Worm (Caenorhabditis elegans) whole organism, mixed stage, embryonic: ENCODE results near the gene ttc-4.

Experiments used
- M03D4.4 ChIP-seq: sonication (generic microtip); optimal IDR thresholded peaks from 2 replicates; lab custom pipeline; 2017; ENCODE audit warnings: mild to moderate bottlenecking, missing genetic modification characterization, missing compliant biosample characterization
- bed-3 ChIP-seq: fragments of 200-800 bp; sonication (Bioruptor generic); optimal IDR thresholded peaks from 3 replicates; lab custom pipeline; 2018; ENCODE audit warnings: mild to moderate bottlenecking, missing genetic modification characterization, moderate library complexity, missing compliant biosample characterization
- blmp-1 ChIP-seq: fragments of 150-350 bp; optimal IDR thresholded peaks from 2 replicates; lab custom pipeline; 2014; ENCODE audit warnings: missing biosample characterization, missing genetic modification characterization
- ceh-39 ChIP-seq: fragments of 150-350 bp; optimal IDR thresholded peaks from 2 replicates; lab custom pipeline; 2014; ENCODE audit warnings: missing biosample characterization, missing genetic modification characterization
- ceh-43 ChIP-seq: fragments of 200-800 bp; sonication (Bioruptor generic); optimal IDR thresholded peaks from 2 replicates; lab custom pipeline; 2018; ENCODE audit warnings: mild to moderate bottlenecking, missing genetic modification characterization, moderate library complexity, missing compliant biosample characterization
- ceh-83 ChIP-seq: fragments of 200-800 bp; sonication (Bioruptor generic); optimal IDR thresholded peaks from 2 replicates; lab custom pipeline; 2018; ENCODE audit warnings: mild to moderate bottlenecking, missing genetic modification characterization, missing compliant biosample characterization
- cnd-1 ChIP-seq: fragments of 200-800 bp; sonication (Bioruptor generic); optimal IDR thresholded peaks from 2 replicates; lab custom pipeline; 2018; ENCODE audit warnings: mild to moderate bottlenecking, missing genetic modification characterization, missing compliant biosample characterization
- drap-1 ChIP-seq: fragments of 200-800 bp; sonication (Bioruptor generic); optimal IDR thresholded peaks from 3 replicates; lab custom pipeline; 2018; ENCODE audit warnings: mild to moderate bottlenecking, missing genetic modification characterization, missing compliant biosample characterization
- elt-3 ChIP-seq: fragments of 150-350 bp; optimal IDR thresholded peaks from 2 replicates; lab custom pipeline; 2014; ENCODE audit warnings: missing biosample characterization, missing genetic modification characterization
- ham-2 ChIP-seq: fragments of 200-800 bp; sonication (Bioruptor generic); optimal IDR thresholded peaks from 2 replicates; lab custom pipeline; 2018; ENCODE audit warnings: mild to moderate bottlenecking, missing genetic modification characterization, missing compliant biosample characterization
- hlh-1 ChIP-seq: fragments of 150-350 bp; optimal IDR thresholded peaks from 2 replicates; lab custom pipeline; 2014; ENCODE audit warnings: missing biosample characterization, missing genetic modification reagents, missing genetic modification characterization
- lsy-2 ChIP-seq: fragments of 150-350 bp; optimal IDR thresholded peaks from 2 replicates; lab custom pipeline; 2014; ENCODE audit warnings: missing biosample characterization, missing genetic modification characterization
- mab-5 ChIP-seq: fragments of 150-350 bp; optimal IDR thresholded peaks from 2 replicates; lab custom pipeline; 2014; ENCODE audit warnings: missing biosample characterization, missing genetic modification characterization
- mls-2 ChIP-seq: sonication (generic microtip); optimal IDR thresholded peaks from 2 replicates; lab custom pipeline; 2016; ENCODE audit warnings: mild to moderate bottlenecking, missing genetic modification characterization, moderate library complexity, missing compliant biosample characterization
- nhr-12 ChIP-seq: fragments of 150-350 bp; optimal IDR thresholded peaks from 2 replicates; lab custom pipeline; 2014; ENCODE audit warnings: missing biosample characterization, missing genetic modification characterization
- nhr-237 ChIP-seq: fragments of 150-350 bp; optimal IDR thresholded peaks from 2 replicates; lab custom pipeline; 2014; ENCODE audit warnings: missing biosample characterization, missing genetic modification characterization
- nhr-28 ChIP-seq: fragments of 150-350 bp; optimal IDR thresholded peaks from 2 replicates; lab custom pipeline; 2014; ENCODE audit warnings: missing biosample characterization, missing genetic modification characterization
- nhr-76 ChIP-seq: sonication (generic microtip); optimal IDR thresholded peaks from 2 replicates; lab custom pipeline; 2017; ENCODE audit warnings: missing biosample characterization, missing genetic modification characterization
- sem-2 ChIP-seq: fragments of 200-800 bp; sonication (Bioruptor generic); optimal IDR thresholded peaks from 2 replicates; lab custom pipeline; 2018; ENCODE audit warnings: mild to moderate bottlenecking, missing genetic modification characterization, missing compliant biosample characterization
- snpc-4 ChIP-seq: fragments of 150-350 bp; optimal IDR thresholded peaks from 2 replicates; lab custom pipeline; 2014; ENCODE audit warnings: missing biosample characterization, missing genetic modification characterization
- sptf-1 ChIP-seq: sonication (generic microtip); optimal IDR thresholded peaks from 2 replicates; lab custom pipeline; 2017; ENCODE audit warnings: mild to moderate bottlenecking, missing genetic modification characterization, moderate library complexity, missing compliant biosample characterization
- tbx-8 ChIP-seq: fragments of 200-800 bp; sonication (Bioruptor generic); optimal IDR thresholded peaks from 2 replicates; lab custom pipeline; 2018; ENCODE audit warnings: mild to moderate bottlenecking, missing genetic modification characterization, moderate library complexity, missing compliant biosample characterization
- unc-120 ChIP-seq: sonication (generic microtip); optimal IDR thresholded peaks from 2 replicates; lab custom pipeline; 2017; ENCODE audit warnings: missing genetic modification characterization, missing compliant biosample characterization; ENCODE audit not compliant: poor library complexity, severe bottlenecking
- unc-39 ChIP-seq: fragments of 150-350 bp; optimal IDR thresholded peaks from 2 replicates; lab custom pipeline; 2014; ENCODE audit warnings: missing biosample characterization, missing genetic modification characterization
- unc-62 ChIP-seq: fragments of 150-350 bp; optimal IDR thresholded peaks from 2 replicates; lab custom pipeline; 2014; ENCODE audit warnings: missing biosample characterization, missing genetic modification reagents, missing genetic modification characterization
- ztf-11 ChIP-seq: fragments of 150-350 bp; optimal IDR thresholded peaks from 2 replicates; lab custom pipeline; 2014; ENCODE audit warnings: missing biosample characterization, missing genetic modification characterization

The ttc-4 gene

DNA sequence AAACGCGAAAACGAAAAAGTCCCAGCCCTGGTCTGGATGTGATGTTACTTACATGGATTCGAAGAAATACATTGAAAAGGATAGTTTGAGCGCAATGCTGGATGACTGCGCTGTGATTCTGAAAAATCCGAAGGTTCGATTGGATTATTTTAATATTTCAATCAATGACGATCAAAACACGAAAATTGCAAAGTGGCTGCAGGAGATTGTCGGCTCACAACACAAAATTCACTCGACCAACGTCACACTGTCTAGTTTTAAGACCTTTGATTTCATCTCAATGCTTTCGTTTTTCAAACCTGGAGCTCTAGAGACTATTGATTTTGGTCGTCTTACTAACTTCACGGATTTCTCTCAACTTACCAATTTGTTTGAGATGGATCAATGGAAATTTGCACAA is 43.0 kb upstream of the ttc-4 start, which contains the start of gene C17C3.5:
Gene C17C3.5 (plus strand): TSS at position 301 of the 400 bp plus-strand sequence.
- TF ChIP-seq ham-2 (GFP tag; lab: Kevin White, UChicago) = no peak
- TF ChIP-seq nhr-12 (tag; lab: Kevin White, UChicago) = no peak

DNA sequence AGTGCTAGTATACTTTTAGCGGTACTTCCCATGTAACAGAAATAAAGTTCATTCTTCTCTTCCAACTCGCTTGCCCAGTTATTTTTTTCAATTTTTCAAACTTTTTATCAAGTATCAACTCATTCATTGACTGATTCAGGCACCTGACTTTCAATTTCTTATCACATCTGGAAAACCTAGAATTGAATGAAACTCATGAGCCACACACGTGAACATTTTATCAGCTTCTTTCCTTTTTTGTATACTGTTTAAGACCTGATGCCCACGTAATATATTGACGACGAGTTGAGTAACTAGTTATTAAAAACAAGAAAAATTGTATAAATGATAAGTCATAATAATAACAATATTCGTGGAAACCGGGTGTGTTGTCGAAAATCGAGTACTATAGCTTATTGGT is 41.0 kb upstream of the ttc-4 start:
- TF ChIP-seq mls-2 (no peak), unc-62 (GFP tag; lab: Kevin White, UChicago) (no peak), unc-39 (tag; lab: Kevin White, UChicago) (no peak), mab-5 (tag; lab: Kevin White, UChicago) (no peak), lsy-2 (tag; lab: Kevin White, UChicago) (no peak), snpc-4 (tag; lab: Kevin White, UChicago) (no peak), ceh-83 (no peak), elt-3 (no peak), nhr-76 (no peak), tbx-8 (GFP tag; lab: Kevin White, UChicago) (no peak), sptf-1 (tag; lab: Kevin White, UChicago) (no peak), cnd-1 (tag; lab: Kevin White, UChicago) (no peak), nhr-12 (tag; lab: Kevin White, UChicago) (no peak), bed-3 (GFP tag; lab: Kevin White, UChicago) (no peak), nhr-28 (tag; lab: Kevin White, UChicago) (no peak), ceh-43 (GFP tag; lab: Kevin White, UChicago) (no peak), M03D4.4 (no peak), sem-2 (no peak), hlh-1 (no peak), drap-1 (no peak)

DNA sequence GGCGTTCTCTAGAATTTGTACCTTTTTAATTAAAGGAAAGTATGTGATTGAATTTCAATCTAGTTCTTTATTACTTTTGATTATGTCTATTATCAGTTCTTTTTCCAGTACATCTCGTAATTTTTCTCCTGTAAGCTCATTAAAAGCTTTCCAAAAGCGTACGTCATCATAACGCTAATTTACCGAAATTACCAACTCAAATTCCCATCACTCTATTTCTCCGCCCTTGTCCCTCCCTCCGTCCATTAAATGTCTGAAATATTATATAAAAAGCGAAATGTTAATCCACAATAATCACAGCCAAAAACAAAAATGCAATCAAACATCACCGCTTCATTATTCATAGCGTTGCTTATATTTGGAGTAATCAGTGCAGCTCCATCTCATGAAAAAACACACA is 40.2 kb upstream of the ttc-4 start, which contains the start of gene ins-12:
Gene ins-12 (plus strand): TSS at position 301 of the 400 bp plus-strand sequence.
- TF ChIP-seq mls-2 (no peak), drap-1 (no peak), blmp-1 (tag; lab: Kevin White, UChicago) (no peak), unc-39 (tag; lab: Kevin White, UChicago) (no peak), ham-2 (GFP tag; lab: Kevin White, UChicago) (no peak)
- TF ChIP-seq, all 35 proteins: peak for 0

DNA sequence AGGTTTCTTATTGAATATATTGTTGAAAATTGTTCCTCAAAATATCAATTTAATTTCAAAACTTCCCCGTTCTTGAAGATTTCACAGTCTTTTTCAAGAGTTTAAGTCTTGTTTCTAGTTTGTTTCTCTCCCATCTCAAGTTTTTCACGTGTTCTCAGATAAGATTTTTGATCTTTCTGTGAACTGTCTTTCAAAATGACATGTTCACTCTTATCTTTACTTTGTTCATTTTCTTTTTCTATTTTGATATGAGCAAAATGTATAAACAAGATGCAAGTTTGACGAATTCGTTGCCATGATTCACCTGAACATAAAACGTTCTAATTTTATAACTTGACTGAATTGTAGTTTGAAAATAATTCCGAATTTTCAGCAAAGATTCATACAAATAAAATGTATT is 39.7 kb upstream of the ttc-4 start:
- TF ChIP-seq nhr-12 (tag; lab: Kevin White, UChicago) = no peak

DNA sequence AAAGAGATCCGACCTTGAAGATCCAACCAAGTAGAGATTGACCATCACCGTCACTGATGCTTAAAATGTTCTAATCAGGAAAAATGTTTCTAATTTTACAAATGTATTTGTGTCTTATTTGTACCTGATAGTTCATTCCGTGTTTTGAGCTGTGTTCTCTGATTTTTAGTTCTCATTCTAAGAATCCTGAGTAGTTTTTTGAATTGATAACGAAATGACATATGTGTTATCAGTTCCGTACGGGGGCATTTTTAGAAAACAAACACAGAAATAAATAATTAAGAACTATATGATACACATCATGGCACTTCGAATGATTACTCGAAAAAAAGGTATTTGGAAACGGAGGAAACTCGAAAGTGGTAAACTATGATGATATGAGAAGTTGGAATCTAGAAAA is 39.0 kb upstream of the ttc-4 start:
- TF ChIP-seq drap-1 (no peak), nhr-28 (tag; lab: Kevin White, UChicago) (no peak), hlh-1 (no peak), unc-39 (tag; lab: Kevin White, UChicago) (no peak), ztf-11 (tag; lab: Kevin White, UChicago) (no peak)

DNA sequence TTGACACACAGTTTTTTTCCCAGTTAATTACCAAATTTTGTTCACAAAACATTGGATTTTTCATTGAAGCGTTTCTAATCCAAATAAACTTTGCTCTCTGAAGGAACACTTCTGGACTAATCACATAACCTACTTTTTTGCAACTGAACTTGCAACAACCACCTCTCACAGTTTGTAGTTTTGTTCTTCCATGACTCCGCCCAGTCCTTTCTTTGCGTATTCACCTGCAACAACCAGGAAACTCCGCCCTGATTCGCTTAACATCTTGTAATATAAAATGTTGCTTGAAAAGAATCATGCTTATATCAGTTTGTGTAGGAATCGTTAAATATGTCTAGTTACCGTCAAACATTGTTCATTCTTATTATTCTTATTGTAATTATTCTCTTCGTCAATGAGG is 38.1 kb upstream of the ttc-4 start, which contains the start of gene ins-11:
Gene ins-11 (plus strand): TSS at position 301 of the 400 bp plus-strand sequence.
- no peak for TF ChIP-seq drap-1

DNA sequence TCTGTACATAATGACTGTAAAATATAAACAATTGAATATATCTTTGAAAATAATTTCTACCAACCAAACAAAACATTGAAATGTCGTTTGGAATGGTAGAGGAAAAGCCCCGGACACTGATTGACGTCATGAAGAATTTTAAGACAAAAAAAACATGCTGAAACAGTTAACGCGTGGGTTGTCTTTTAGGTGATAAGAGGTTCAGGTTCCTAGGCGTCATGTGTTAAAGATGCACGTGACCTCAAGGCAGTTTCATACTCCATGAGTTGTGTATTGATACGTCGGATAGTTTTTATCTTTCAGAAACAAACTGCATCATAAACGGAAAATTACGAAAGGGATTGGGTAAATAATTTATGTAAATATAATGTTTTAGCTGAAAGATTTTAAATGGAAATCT is 37.4 kb upstream of the ttc-4 start:
- TF ChIP-seq M03D4.4 (no peak), hlh-1 (no peak), nhr-237 (tag; lab: Kevin White, UChicago) (no peak), ceh-39 (tag; lab: Kevin White, UChicago) (no peak)

DNA sequence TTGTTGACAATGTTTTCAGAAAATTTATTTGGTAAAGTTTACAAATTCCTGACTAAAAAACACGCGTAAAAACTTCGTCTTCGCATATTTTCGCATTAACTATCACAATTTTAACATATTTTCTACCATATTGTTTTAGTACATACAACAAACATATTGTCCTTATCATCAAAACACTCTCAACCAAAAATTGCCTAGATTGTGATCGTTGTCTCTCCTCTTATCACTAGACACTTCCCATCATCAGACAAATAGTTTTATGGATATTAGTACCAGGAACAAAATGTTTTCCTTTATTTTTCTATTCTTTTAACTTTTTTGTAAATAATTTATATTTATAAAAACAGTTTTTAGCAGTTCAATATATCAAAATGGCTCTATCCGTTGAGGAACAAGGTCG is 33.1 kb upstream of the ttc-4 start, which contains the start of gene C17C3.3:
Gene C17C3.3 (plus strand): TSS at position 346 of the 400 bp plus-strand sequence.
- no peak for TF ChIP-seq snpc-4 (tag; lab: Kevin White, UChicago)
- TF ChIP-seq sem-2 = no peak
- no peak for TF ChIP-seq bed-3 (GFP tag; lab: Kevin White, UChicago)
- no peak for TF ChIP-seq ceh-83
- no peak for TF ChIP-seq ceh-43 (GFP tag; lab: Kevin White, UChicago)
- TF ChIP-seq nhr-237 (tag; lab: Kevin White, UChicago) = no peak
- no peak for TF ChIP-seq nhr-12 (tag; lab: Kevin White, UChicago)
- no peak for TF ChIP-seq unc-120
- no peak for TF ChIP-seq mls-2
- TF ChIP-seq sptf-1 (tag; lab: Kevin White, UChicago) = no peak
- no peak for TF ChIP-seq tbx-8 (GFP tag; lab: Kevin White, UChicago)
